Fruit fly (Drosophila melanogaster): Measurements from ENCODE around the gene danr.

Gene danr

DNA sequence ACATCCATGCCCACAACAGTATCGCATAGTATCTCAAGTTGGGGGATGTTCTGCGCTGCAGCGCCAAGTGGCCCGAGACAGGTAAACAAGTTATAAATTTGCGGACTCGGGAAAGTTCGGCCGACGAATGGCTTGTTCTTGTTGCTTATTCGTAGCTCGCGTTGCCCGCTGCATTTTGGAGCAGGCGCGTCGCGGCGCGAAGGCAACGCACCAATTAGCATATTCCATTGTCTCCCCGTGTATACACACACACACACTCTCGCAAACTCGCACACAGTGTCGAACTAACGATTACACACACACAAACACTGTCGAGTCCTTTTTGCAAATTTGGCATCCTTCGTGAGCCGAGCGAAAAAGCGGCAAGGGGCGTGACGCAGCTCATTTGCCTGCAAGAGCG, 51.1 kb downstream of the danr start:
- TF ChIP-seq CG32532 (GFP tag; IDR thresholded peaks at IDR 0.05) (no peak), Nf-YB (GFP tag; optimal IDR thresholded peaks at IDR 0.05) (peak; percentile 65), Deaf1 (tag; optimal IDR thresholded peaks at IDR 0.05) (peak; percentile 83), Nf-YC (tag; optimal IDR thresholded peaks at IDR 0.05) (peak; percentile 78), Ets65A (GFP tag) (peak; percentile 13)
